Fruit fly (Drosophila melanogaster) whole organism, adult: ENCODE data around the gene CG9672.

Experiments used
- CG11617 ChIP-seq: fragments of 200-800 bp; sonication (Bioruptor generic); optimal IDR thresholded peaks from 2 replicates; lab custom pipeline; 2017; ENCODE audit warnings: mild to moderate bottlenecking, missing biosample characterization, missing genetic modification reagents, missing genetic modification characterization
- CG12768 ChIP-seq: fragments of 200-800 bp; sonication (Bioruptor generic); optimal IDR thresholded peaks from 2 replicates; lab custom pipeline; 2017; ENCODE audit warnings: missing biosample characterization, missing genetic modification characterization, mild to moderate bottlenecking, moderate library complexity, missing genetic modification reagents
- CG14711 ChIP-seq: fragments of 200-800 bp; sonication (Bioruptor generic); optimal IDR thresholded peaks from 2 replicates; lab custom pipeline; 2018; ENCODE audit warnings: missing biosample characterization, mild to moderate bottlenecking, missing genetic modification characterization, moderate library complexity
- CG1620 ChIP-seq: fragments of 200-800 bp; sonication (Bioruptor generic); optimal IDR thresholded peaks from 2 replicates; lab custom pipeline; 2016; ENCODE audit warnings: missing biosample characterization, missing genetic modification characterization
- CG33017 ChIP-seq: fragments of 200-800 bp; sonication (Bioruptor generic); optimal IDR thresholded peaks from 2 replicates; lab custom pipeline; 2018; ENCODE audit warnings: missing biosample characterization, mild to moderate bottlenecking, missing genetic modification characterization, moderate library complexity
- CG5204 ChIP-seq: fragments of 200-800 bp; sonication (Bioruptor generic); optimal IDR thresholded peaks from 2 replicates; lab custom pipeline; 2016; ENCODE audit warnings: missing biosample characterization, missing genetic modification characterization
- CG7045 ChIP-seq: fragments of 200-800 bp; sonication (Bioruptor generic); optimal IDR thresholded peaks from 2 replicates; lab custom pipeline; 2017; ENCODE audit warnings: missing biosample characterization, mild to moderate bottlenecking, missing genetic modification characterization
- CG7101 ChIP-seq: fragments of 200-800 bp; sonication (Bioruptor generic); optimal IDR thresholded peaks from 2 replicates; lab custom pipeline; 2018; ENCODE audit warnings: missing biosample characterization, mild to moderate bottlenecking, missing genetic modification characterization, moderate library complexity
- Clk ChIP-seq: fragments of 200-800 bp; sonication (Bioruptor generic); optimal IDR thresholded peaks from 2 replicates; lab custom pipeline; 2017; ENCODE audit warnings: missing biosample characterization, missing genetic modification characterization
- Crg-1 ChIP-seq: fragments of 200-800 bp; sonication (Bioruptor generic); optimal IDR thresholded peaks from 2 replicates; lab custom pipeline; 2016; ENCODE audit warnings: missing biosample characterization, missing genetic modification characterization
- Hr96 ChIP-seq: fragments of 200-800 bp; sonication (Bioruptor generic); optimal IDR thresholded peaks from 2 replicates; lab custom pipeline; 2016; ENCODE audit warnings: missing biosample characterization, missing genetic modification characterization
- Mnt ChIP-seq: fragments of 200-800 bp; sonication (Bioruptor generic); optimal IDR thresholded peaks from 2 replicates; lab custom pipeline; 2016; ENCODE audit warnings: missing biosample characterization, mild to moderate bottlenecking, missing genetic modification characterization
- bab1 ChIP-seq: fragments of 200-800 bp; sonication (Bioruptor generic); optimal IDR thresholded peaks from 3 replicates; lab custom pipeline; 2019; ENCODE audit warnings: missing biosample characterization, mild to moderate bottlenecking, missing genetic modification characterization, moderate library complexity
- cic ChIP-seq: fragments of 200-800 bp; sonication (Bioruptor generic); optimal IDR thresholded peaks from 2 replicates; lab custom pipeline; 2017; ENCODE audit warnings: missing biosample characterization, mild to moderate bottlenecking, missing genetic modification characterization, moderate library complexity
- cnc ChIP-seq, 2 experiments: fragments of >200 bp; optimal IDR thresholded peaks; 2 replicates each; lab custom pipeline; 2017
- kay ChIP-seq: fragments of 200-800 bp; sonication (Bioruptor generic); peaks from one replicate; lab custom pipeline; 2016; ENCODE audit warnings: missing biosample characterization, missing genetic modification characterization, borderline replicate concordance
- ovo ChIP-seq: fragments of 200-800 bp; sonication (Bioruptor generic); optimal IDR thresholded peaks from 2 replicates; lab custom pipeline; 2016; ENCODE audit warnings: missing biosample characterization, missing genetic modification characterization
- pad ChIP-seq: fragments of 200-800 bp; sonication (Bioruptor generic); optimal IDR thresholded peaks from 3 replicates; lab custom pipeline; 2017; ENCODE audit warnings: missing biosample characterization, missing genetic modification characterization, mild to moderate bottlenecking, moderate library complexity, missing genetic modification reagents
- tj ChIP-seq: fragments of 200-800 bp; sonication (Bioruptor generic); optimal IDR thresholded peaks from 3 replicates; lab custom pipeline; 2017; ENCODE audit warnings: missing biosample characterization, mild to moderate bottlenecking, missing genetic modification characterization, moderate library complexity
- toe ChIP-seq: fragments of 200-800 bp; sonication (Bioruptor generic); optimal IDR thresholded peaks from 2 replicates; lab custom pipeline; 2016; ENCODE audit warnings: missing biosample characterization, missing genetic modification characterization

CG9672 gene

DNA sequence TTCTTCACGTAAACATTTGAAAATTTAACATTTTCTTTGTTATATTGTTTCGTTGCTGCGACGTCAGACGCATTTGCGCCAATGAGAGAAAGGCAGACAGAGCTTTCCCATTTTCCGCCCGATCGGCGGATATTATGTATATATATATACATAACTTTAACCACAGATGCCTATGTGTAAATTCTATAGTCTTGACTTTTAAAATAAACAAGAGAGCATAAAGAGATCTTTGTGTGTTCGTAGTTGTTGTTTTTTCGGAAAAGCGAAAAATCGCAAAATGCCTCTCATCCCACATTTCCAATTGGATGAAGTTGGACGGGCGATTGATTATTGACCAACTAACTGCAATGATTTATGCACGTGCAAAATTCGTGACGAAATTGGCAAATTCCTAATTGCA lies 30.0 kb downstream of the CG9672 start, which contains the start of gene CG13012:
CG13012 (minus strand) TSS at position 101 of the 400 bp plus-strand sequence.
- no peak for TF ChIP-seq tj (GFP tag; lab: Kevin White, UChicago)
- TF ChIP-seq cic (GFP tag; lab: Kevin White, UChicago) = no peak
- TF ChIP-seq Crg-1 (GFP tag; lab: Kevin White, UChicago) = no peak

DNA sequence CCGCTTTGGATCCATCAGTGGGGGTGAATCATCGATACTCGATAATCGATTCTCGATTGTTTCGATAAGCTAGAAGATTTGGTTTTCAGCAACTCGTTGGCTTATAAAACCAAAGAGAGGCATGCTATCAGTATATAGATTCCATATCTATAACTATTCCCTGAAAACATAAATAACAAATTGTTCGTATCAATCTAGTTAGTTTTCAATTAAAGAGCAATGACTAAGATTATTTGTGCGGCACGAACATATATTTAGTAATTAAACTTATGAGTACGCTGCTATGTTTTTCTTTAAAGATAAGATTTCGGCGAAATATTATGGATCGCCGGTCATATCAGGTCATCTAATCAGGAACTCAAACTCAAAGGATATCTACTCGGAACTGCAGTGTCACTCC lies 32.1 kb downstream of the CG9672 start:
- TF ChIP-seq Crg-1 (GFP tag; lab: Kevin White, UChicago) (no peak), CG11617 (GFP tag; lab: Kevin White, UChicago) (no peak), tj (GFP tag; lab: Kevin White, UChicago) (no peak), ovo (GFP tag; lab: Kevin White, UChicago) (no peak), CG1620 (GFP tag; lab: Kevin White, UChicago) (no peak), Mnt (GFP tag; lab: Kevin White, UChicago) (no peak), Clk (no peak)

DNA sequence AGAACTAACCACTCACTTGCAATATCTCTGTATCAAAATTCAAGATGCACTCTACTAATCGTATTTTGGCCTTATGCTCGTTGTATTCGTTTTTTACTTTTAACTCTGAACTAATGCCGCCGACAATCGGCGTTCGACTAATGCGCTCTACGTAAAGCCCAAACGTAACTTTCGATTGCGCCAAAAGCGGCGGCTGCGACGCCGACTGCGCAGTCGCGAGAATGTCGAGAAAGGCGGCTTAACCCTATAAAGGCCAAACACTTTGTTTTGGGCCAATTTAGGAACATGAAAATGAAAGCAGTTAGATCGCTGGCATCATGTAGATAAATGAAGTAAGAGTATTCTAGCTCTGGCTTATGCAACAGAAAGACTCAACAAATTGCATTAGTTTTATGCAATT lies 33.8 kb downstream of the CG9672 start:
- TF ChIP-seq Crg-1 (GFP tag; lab: Kevin White, UChicago) = no peak

DNA sequence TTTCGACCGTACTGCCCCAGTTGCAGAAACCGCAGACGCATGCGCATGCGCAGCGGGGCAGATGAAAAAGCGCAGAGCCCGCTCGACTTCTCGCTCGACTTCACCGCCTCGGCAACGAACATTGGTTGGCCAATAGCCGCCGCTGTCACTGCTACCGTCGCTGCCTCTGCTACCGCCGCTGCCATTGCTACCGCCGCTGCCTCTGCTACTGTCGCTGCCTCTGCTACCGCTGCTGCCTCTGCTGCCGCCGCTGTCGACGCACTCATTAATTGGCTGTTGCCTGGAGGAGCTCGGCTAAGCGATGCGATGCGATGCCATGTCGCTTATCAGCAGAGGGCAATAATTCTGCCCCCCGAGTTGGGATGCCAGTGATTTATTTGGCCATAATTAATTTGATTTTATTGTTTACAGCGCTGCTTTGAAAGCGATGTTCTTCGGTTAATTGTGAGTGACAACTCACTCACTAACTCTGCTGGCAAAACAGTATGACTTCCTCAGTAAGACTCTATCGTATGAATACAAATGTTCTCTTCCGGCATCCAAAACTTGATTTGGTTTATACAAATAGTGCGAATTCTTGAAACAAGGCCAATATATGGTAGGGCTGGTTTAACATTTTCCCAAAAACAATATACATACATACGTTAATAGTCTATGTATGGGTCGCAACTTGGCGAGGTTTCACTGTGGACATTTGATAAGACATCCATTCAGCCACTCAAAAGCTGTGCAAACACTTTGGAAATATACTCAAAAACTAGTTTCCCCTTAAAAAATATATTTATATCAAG lies 35.8 kb downstream of the CG9672 start:
- no peak for TF ChIP-seq CG1620 (GFP tag; lab: Kevin White, UChicago)
- TF ChIP-seq pad (GFP tag; lab: Kevin White, UChicago) = peak; percentile 9
- no peak for TF ChIP-seq CG11617 (GFP tag; lab: Kevin White, UChicago)
- peak; percentile 39 for TF ChIP-seq CG14711 (tag; lab: Kevin White, UChicago)
- no peak for TF ChIP-seq CG5204 (GFP tag; lab: Kevin White, UChicago)

DNA sequence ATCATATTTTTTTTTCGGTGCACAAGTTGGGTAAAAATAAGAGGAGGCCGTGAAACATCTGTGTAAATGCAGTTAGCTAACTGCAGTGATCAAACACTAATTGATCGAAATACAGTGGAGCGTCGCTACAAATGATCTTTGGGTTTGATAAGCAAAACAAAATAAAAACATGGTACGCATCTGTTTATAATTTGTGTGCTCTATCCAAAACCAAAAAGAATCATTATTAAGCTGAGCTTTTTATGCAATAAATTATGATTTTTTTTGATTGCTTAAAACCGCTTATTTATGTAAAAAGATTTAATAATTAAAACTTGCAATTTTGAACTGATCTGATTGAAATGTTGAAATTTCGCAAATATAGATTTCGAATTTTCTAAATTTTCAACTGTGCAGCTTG lies 36.4 kb downstream of the CG9672 start:
- no peak for TF ChIP-seq CG5204 (GFP tag; lab: Kevin White, UChicago)
- TF ChIP-seq toe = no peak
- peak; percentile 28 for TF ChIP-seq kay (GFP tag; lab: Kevin White, UChicago)
- no peak for TF ChIP-seq CG7045
- no peak for TF ChIP-seq Crg-1 (GFP tag; lab: Kevin White, UChicago)
- no peak for TF ChIP-seq CG33017

DNA sequence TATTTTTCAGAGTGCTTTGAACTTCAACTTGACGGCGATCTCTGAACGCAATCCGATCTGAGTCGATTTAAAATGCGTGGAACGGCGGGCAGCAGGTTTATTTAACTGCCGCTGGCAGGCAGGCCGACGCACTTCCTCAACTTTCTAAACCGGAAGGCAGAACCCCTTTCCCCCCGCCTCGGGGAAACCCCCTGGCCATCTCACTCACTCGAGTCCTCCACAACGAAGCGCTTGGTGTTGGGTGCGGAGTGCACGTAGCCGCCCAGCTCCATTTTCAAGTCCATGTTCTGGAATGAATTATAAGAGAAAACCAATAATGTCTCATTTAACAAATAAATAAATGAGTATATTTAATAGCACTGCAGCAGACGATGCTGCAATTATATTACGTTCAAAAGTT lies 36.8 kb downstream of the CG9672 start:
- TF ChIP-seq tj (GFP tag; lab: Kevin White, UChicago) (no peak), CG11617 (GFP tag; lab: Kevin White, UChicago) (no peak), CG7045 (no peak), CG33017 (no peak), ovo (GFP tag; lab: Kevin White, UChicago) (no peak), CG5204 (GFP tag; lab: Kevin White, UChicago) (no peak), Hr96 (no peak), CG1620 (GFP tag; lab: Kevin White, UChicago) (no peak), toe (no peak), CG14711 (tag; lab: Kevin White, UChicago) (no peak), bab1 (GFP tag; lab: Kevin White, UChicago) (no peak), pad (GFP tag; lab: Kevin White, UChicago) (no peak), cnc (optimal IDR thresholded peaks at IDR 0.05; lab: Kevin White, UChicago) (no peak), Crg-1 (GFP tag; lab: Kevin White, UChicago) (no peak), CG12768 (GFP tag; lab: Kevin White, UChicago) (no peak), cic (GFP tag; lab: Kevin White, UChicago) (no peak), Mnt (GFP tag; lab: Kevin White, UChicago) (no peak), Clk (no peak), CG7101 (tag; lab: Kevin White, UChicago) (no peak), kay (GFP tag; lab: Kevin White, UChicago) (no peak)

DNA sequence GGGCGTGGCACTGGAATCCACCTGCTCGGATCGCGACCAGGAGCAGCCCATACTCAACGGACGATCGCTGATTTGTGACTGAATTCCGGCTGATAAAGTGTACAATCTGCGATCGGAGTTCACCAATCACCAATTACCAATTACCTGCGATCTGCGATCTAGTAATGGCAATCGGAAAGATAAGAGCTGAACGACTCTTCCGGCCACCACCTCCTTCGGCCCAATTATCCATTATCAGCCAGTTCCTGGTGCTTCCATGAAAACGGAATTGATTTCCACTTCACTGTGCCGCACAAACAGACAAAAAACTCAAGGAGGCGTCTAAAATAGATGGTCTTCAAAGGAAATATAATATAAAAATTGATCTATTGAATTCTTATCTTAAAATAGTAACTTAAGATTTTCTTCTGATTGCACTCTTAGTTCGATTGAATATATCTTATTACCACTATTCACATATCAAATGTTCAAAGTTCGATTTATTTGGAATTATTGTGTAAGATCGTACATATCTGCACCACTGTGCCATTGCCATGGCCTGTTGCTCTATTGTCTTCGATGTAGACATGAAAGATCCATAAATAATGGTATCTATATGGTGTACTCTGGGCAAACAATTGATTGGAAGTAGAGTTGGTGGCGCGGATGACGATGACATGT lies 42.1 kb downstream of the CG9672 start, which contains the start of gene CG15865:
CG15865 (minus strand) TSS at position 51 of the 660 bp plus-strand sequence.
- TF ChIP-seq Hr96 (peak; percentile 3), cnc (optimal IDR thresholded peaks at IDR 0.05; lab: Kevin White, UChicago) (no peak)
